Fruit fly (Drosophila melanogaster) whole organism, embryonic: ENCODE results near the gene odd.
A peak's percentile ranks its signal among the peaks of the same experiment; 100 is the strongest.

Experiments
- Aef1 ChIP-seq: fragments of 200-800 bp; sonication (Bioruptor generic); IDR thresholded peaks from 3 replicates; pipeline ENCODE4 v1.3.6; 2022; ENCODE audit warnings: missing biosample characterization, missing genetic modification characterization
- Atf3 ChIP-seq: fragments of 200-800 bp; sonication (Bioruptor generic); optimal IDR thresholded peaks from 3 replicates; lab custom pipeline; 2016; ENCODE audit warnings: missing biosample characterization, missing genetic modification characterization
- Atf6 ChIP-seq: fragments of 200-800 bp; sonication (Bioruptor generic); IDR thresholded peaks from 2 replicates; pipeline ENCODE4 v1.3.6; 2022; ENCODE audit warnings: missing biosample characterization, missing genetic modification characterization
- CG10431 ChIP-seq: fragments of 200-800 bp; sonication (Bioruptor generic); optimal IDR thresholded peaks from 3 replicates; lab custom pipeline; 2018; ENCODE audit warnings: missing biosample characterization, mild to moderate bottlenecking, missing genetic modification characterization
- CG11456 ChIP-seq: fragments of 200-800 bp; sonication (Bioruptor generic); IDR thresholded peaks from 3 replicates; pipeline ENCODE4 v1.3.6; 2022; ENCODE audit warnings: missing biosample characterization, missing genetic modification characterization
- CG11695 ChIP-seq: fragments of 200-800 bp; sonication (Bioruptor generic); IDR thresholded peaks from 3 replicates; pipeline ENCODE4 v1.3.6; 2022; ENCODE audit warnings: missing biosample characterization, missing genetic modification characterization
- CG13424 ChIP-seq: fragments of 200-800 bp; sonication (Bioruptor generic); optimal IDR thresholded peaks from 2 replicates; lab custom pipeline; 2019; ENCODE audit warnings: missing biosample characterization, mild to moderate bottlenecking, missing genetic modification characterization, moderate library complexity
- CG14860 ChIP-seq: fragments of 200-800 bp; sonication (Bioruptor generic); IDR thresholded peaks from 3 replicates; pipeline ENCODE4 v1.3.6; 2022; ENCODE audit warnings: missing biosample characterization, missing genetic modification characterization; ENCODE audit not compliant: partially characterized antibody
- CG14965 ChIP-seq: fragments of 200-800 bp; sonication (Bioruptor generic); optimal IDR thresholded peaks from 2 replicates; lab custom pipeline; 2016; ENCODE audit warnings: missing biosample characterization, missing genetic modification characterization, borderline replicate concordance
- CG1602 ChIP-seq: fragments of 200-800 bp; sonication (Bioruptor generic); optimal IDR thresholded peaks from 3 replicates; lab custom pipeline; 2016; ENCODE audit warnings: missing biosample characterization, missing genetic modification characterization
- CG2678 ChIP-seq: fragments of 200-800 bp; sonication (Bioruptor generic); optimal IDR thresholded peaks from 3 replicates; lab custom pipeline; 2019; ENCODE audit warnings: missing biosample characterization, mild to moderate bottlenecking, missing genetic modification characterization, moderate library complexity
- CG3065 ChIP-seq: fragments of 200-800 bp; sonication (Bioruptor generic); optimal IDR thresholded peaks from 2 replicates; lab custom pipeline; 2016; ENCODE audit warnings: missing biosample characterization, missing genetic modification characterization
- CG3838 ChIP-seq: fragments of 200-800 bp; sonication (Bioruptor generic); optimal IDR thresholded peaks from 3 replicates; lab custom pipeline; 2016; ENCODE audit warnings: missing biosample characterization, missing genetic modification characterization
- CG3995 ChIP-seq: fragments of 200-800 bp; sonication (Bioruptor generic); optimal IDR thresholded peaks from 3 replicates; lab custom pipeline; 2016; ENCODE audit warnings: missing biosample characterization, missing genetic modification characterization
- CG4707 ChIP-seq: fragments of 200-800 bp; sonication (Bioruptor generic); optimal IDR thresholded peaks from 2 replicates; lab custom pipeline; 2018; ENCODE audit warnings: missing biosample characterization, mild to moderate bottlenecking, missing genetic modification characterization, moderate library complexity
- CG4854 ChIP-seq: fragments of 200-800 bp; sonication (Bioruptor generic); optimal IDR thresholded peaks from 2 replicates; lab custom pipeline; 2016; ENCODE audit warnings: missing biosample characterization, missing genetic modification characterization, inconsistent platforms
- CG7357 ChIP-seq: fragments of 200-800 bp; sonication (Bioruptor generic); IDR thresholded peaks from 3 replicates; pipeline ENCODE4 v1.3.6; 2022; ENCODE audit warnings: missing biosample characterization, missing genetic modification characterization
- CG7786 ChIP-seq: fragments of 200-800 bp; sonication (Bioruptor generic); optimal IDR thresholded peaks from 2 replicates; lab custom pipeline; 2016; ENCODE audit warnings: missing biosample characterization, missing genetic modification characterization
- CG9727 ChIP-seq: fragments of 200-800 bp; sonication (Bioruptor generic); optimal IDR thresholded peaks from 3 replicates; lab custom pipeline; 2017; ENCODE audit warnings: missing biosample characterization, mild to moderate bottlenecking, missing genetic modification characterization
- Dad ChIP-seq: fragments of 200-800 bp; sonication (Bioruptor generic); optimal IDR thresholded peaks from 3 replicates; lab custom pipeline; 2016; ENCODE audit warnings: missing biosample characterization, missing genetic modification characterization
- Dfd ChIP-seq, 2 experiments: fragments of >200 bp; optimal IDR thresholded peaks; 2 replicates each; lab custom pipeline; 2017; ENCODE audit warnings: missing biosample characterization in 2 of 2, missing genetic modification characterization in 2 of 2
- Fer1 ChIP-seq: fragments of 200-800 bp; sonication (Bioruptor generic); optimal IDR thresholded peaks from 2 replicates; lab custom pipeline; 2017; ENCODE audit warnings: missing biosample characterization, mild to moderate bottlenecking, missing genetic modification characterization
- HHEX ChIP-seq: fragments of 200-800 bp; sonication (Bioruptor generic); optimal IDR thresholded peaks from 3 replicates; lab custom pipeline; 2017; ENCODE audit warnings: missing biosample characterization, mild to moderate bottlenecking, missing genetic modification characterization, missing genetic modification reagents
- HLH3B ChIP-seq: fragments of 200-800 bp; sonication (Bioruptor generic); IDR thresholded peaks from 2 replicates; pipeline ENCODE4 v1.3.6; 2022; ENCODE audit warnings: missing biosample characterization, missing genetic modification characterization
- Hand ChIP-seq: fragments of 200-800 bp; sonication (Bioruptor generic); optimal IDR thresholded peaks from 2 replicates; lab custom pipeline; 2017; ENCODE audit warnings: mild to moderate bottlenecking, missing biosample characterization, missing genetic modification reagents, missing genetic modification characterization
- HmgD ChIP-seq: fragments of 200-800 bp; sonication (Bioruptor generic); optimal IDR thresholded peaks from 3 replicates; lab custom pipeline; 2016; ENCODE audit warnings: missing biosample characterization, missing genetic modification characterization
- HmgZ ChIP-seq: fragments of 200-800 bp; sonication (Bioruptor generic); optimal IDR thresholded peaks from 2 replicates; lab custom pipeline; 2018; ENCODE audit warnings: missing biosample characterization, mild to moderate bottlenecking, missing genetic modification characterization
- Hmr ChIP-seq: fragments of 200-800 bp; sonication (Bioruptor generic); optimal IDR thresholded peaks from 3 replicates; lab custom pipeline; 2017; ENCODE audit warnings: mild to moderate bottlenecking, missing biosample characterization, missing genetic modification reagents, missing genetic modification characterization
- NFAT ChIP-seq: fragments of 200-800 bp; sonication (Bioruptor generic); IDR thresholded peaks from 2 replicates; pipeline ENCODE4 v1.3.6; 2022; ENCODE audit warnings: missing biosample characterization, missing genetic modification characterization
- Optix ChIP-seq: fragments of 200-800 bp; sonication (Bioruptor generic); IDR thresholded peaks from 3 replicates; pipeline ENCODE4 v1.3.6; 2022; ENCODE audit warnings: missing biosample characterization, missing genetic modification characterization
- PHDP ChIP-seq: fragments of 200-800 bp; sonication (Bioruptor generic); optimal IDR thresholded peaks from 3 replicates; lab custom pipeline; 2018; ENCODE audit warnings: missing biosample characterization, mild to moderate bottlenecking, missing genetic modification characterization, moderate library complexity
- Poxn ChIP-seq: fragments of 200-800 bp; sonication (Bioruptor generic); IDR thresholded peaks from 2 replicates; pipeline ENCODE4 v1.3.6; 2022; ENCODE audit warnings: missing biosample characterization, missing genetic modification characterization
- Xbp1 ChIP-seq: fragments of 200-800 bp; sonication (Bioruptor generic); optimal IDR thresholded peaks from 3 replicates; lab custom pipeline; 2016; ENCODE audit warnings: missing biosample characterization, mild to moderate bottlenecking, missing genetic modification characterization
- ab ChIP-seq: fragments of 200-800 bp; sonication (Bioruptor generic); optimal IDR thresholded peaks from 2 replicates; lab custom pipeline; 2016; ENCODE audit warnings: missing biosample characterization, missing genetic modification characterization
- ara ChIP-seq: fragments of 200-800 bp; sonication (Bioruptor generic); IDR thresholded peaks from 2 replicates; pipeline ENCODE4 v1.3.6; 2022; ENCODE audit warnings: missing biosample characterization, missing genetic modification characterization
- croc ChIP-seq: fragments of 200-800 bp; sonication (Bioruptor generic); conservative IDR thresholded peaks from 3 replicates; pipeline ENCODE4 v1.3.6; 2022; ENCODE audit warnings: missing biosample characterization, missing genetic modification characterization
- dati ChIP-seq: fragments of 200-800 bp; sonication (Bioruptor generic); IDR thresholded peaks from 2 replicates; pipeline ENCODE4 v1.3.6; 2022; ENCODE audit warnings: missing biosample characterization, missing genetic modification characterization
- dm ChIP-seq: fragments of 200-800 bp; sonication (Bioruptor generic); optimal IDR thresholded peaks from 3 replicates; lab custom pipeline; 2016; ENCODE audit warnings: missing biosample characterization, missing genetic modification characterization
- grau ChIP-seq: fragments of 200-800 bp; optimal IDR thresholded peaks from 3 replicates; lab custom pipeline; 2019; ENCODE audit warnings: missing biosample characterization, mild to moderate bottlenecking, missing genetic modification characterization, moderate library complexity
- ind ChIP-seq: fragments of 200-800 bp; sonication (Bioruptor generic); optimal IDR thresholded peaks from 3 replicates; lab custom pipeline; 2016; ENCODE audit warnings: missing biosample characterization, missing genetic modification characterization
- insv ChIP-seq, 2 experiments: fragments of 200-800 bp; sonication (Bioruptor generic); optimal IDR thresholded peaks; 3 replicates each; lab custom pipeline; 2016 to 2018; ENCODE audit warnings: missing biosample characterization in 2 of 2, missing genetic modification characterization in 2 of 2
- kay ChIP-seq: fragments of 200-800 bp; sonication (Bioruptor generic); optimal IDR thresholded peaks from 2 replicates; lab custom pipeline; 2016; ENCODE audit warnings: missing biosample characterization, missing genetic modification characterization
- ken ChIP-seq: fragments of 200-800 bp; sonication (Bioruptor generic); IDR thresholded peaks from 3 replicates; pipeline ENCODE4 v1.3.6; 2022; ENCODE audit warnings: missing biosample characterization, missing genetic modification characterization
- nmo ChIP-seq: fragments of 200-800 bp; sonication (Bioruptor generic); optimal IDR thresholded peaks from 2 replicates; lab custom pipeline; 2018; ENCODE audit warnings: missing biosample characterization, mild to moderate bottlenecking, missing genetic modification characterization, moderate library complexity
- oc ChIP-seq: fragments of 200-800 bp; sonication (Bioruptor generic); optimal IDR thresholded peaks from 2 replicates; lab custom pipeline; 2018; ENCODE audit warnings: missing biosample characterization, mild to moderate bottlenecking, missing genetic modification characterization, moderate library complexity
- pan ChIP-seq, 4 experiments: fragments of >200 bp in 3 of 4; fragments of 200-800 bp in 1 of 4; sonication (Bioruptor generic) in 1 of 4; optimal IDR thresholded peaks in 3 of 4; IDR thresholded peaks in 1 of 4; 2 replicates each; pipeline versions ENCODE4 v1.3.6 to Lab custom; 2017 to 2022; ENCODE audit warnings: missing biosample characterization in 2 of 4, missing genetic modification characterization in 2 of 4, mixed read lengths in 1 of 4
- row ChIP-seq: fragments of 200-800 bp; sonication (Bioruptor generic); IDR thresholded peaks from 3 replicates; pipeline ENCODE4 v1.3.6; 2022; ENCODE audit warnings: missing biosample characterization, missing genetic modification characterization
- sna ChIP-seq: fragments of 200-800 bp; sonication (Bioruptor generic); IDR thresholded peaks from 2 replicates; pipeline ENCODE4 v1.3.6; 2022; ENCODE audit warnings: missing biosample characterization, missing genetic modification characterization; ENCODE audit not compliant: partially characterized antibody
- ssp ChIP-seq: fragments of 200-800 bp; sonication (Bioruptor generic); IDR thresholded peaks from 2 replicates; pipeline ENCODE4 v1.3.6; 2022; ENCODE audit warnings: missing biosample characterization, missing genetic modification characterization
- unpg ChIP-seq: fragments of 200-800 bp; sonication (Bioruptor generic); optimal IDR thresholded peaks from 3 replicates; lab custom pipeline; 2018; ENCODE audit warnings: missing biosample characterization, mild to moderate bottlenecking, missing genetic modification characterization, moderate library complexity
- zfh1 ChIP-seq: fragments of 200-800 bp; sonication (Bioruptor generic); IDR thresholded peaks from 3 replicates; pipeline ENCODE4 v1.3.6; 2022; ENCODE audit warnings: missing biosample characterization, missing genetic modification characterization

The odd gene

DNA sequence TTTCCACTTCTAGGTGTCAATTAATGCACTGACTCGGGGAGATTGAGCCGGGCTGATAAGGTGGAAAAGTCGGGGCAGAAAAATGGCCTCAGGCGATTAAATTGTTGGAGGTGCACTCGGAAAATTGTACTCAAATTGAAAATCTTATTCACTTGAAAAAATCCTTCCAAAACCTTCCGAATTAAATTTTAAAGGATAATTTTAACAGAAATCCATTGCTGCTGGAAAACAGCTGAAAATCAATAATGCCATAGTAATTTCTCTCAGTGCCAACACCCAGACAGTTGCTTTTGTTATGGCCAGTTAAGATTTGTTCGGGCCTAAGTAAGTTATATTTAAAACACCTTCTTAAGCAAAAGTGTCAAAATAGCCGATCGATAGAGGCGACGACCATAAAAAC is 5.7 kb downstream of the odd start (continued):
- no peak for TF ChIP-seq ab (GFP tag; lab: Kevin White, UChicago)
- no peak for TF ChIP-seq oc (tag; lab: Kevin White, UChicago)
- no peak for TF ChIP-seq insv (GFP tag; optimal IDR thresholded peaks at IDR 0.05; lab: Kevin White, UChicago)
- TF ChIP-seq CG4707 (GFP tag; lab: Kevin White, UChicago) = no peak
- no peak for TF ChIP-seq CG3995 (GFP tag; lab: Kevin White, UChicago)
- no peak for TF ChIP-seq CG11695 (GFP tag; lab: Robert Waterston, UW)
- TF ChIP-seq HmgD (GFP tag; lab: Kevin White, UChicago) = no peak
- TF ChIP-seq row (GFP tag; lab: Robert Waterston, UW) = peak; percentile 48; the same call in 2 of the 3 replicates
- TF ChIP-seq Poxn (GFP tag; lab: Robert Waterston, UW) = no peak
- no peak for TF ChIP-seq Dfd (GFP tag; optimal IDR thresholded peaks at IDR 0.05; lab: Kevin White, UChicago)
- peak; percentile 73 for TF ChIP-seq CG9727 (GFP tag; lab: Kevin White, UChicago)
- peak; percentile 21 for TF ChIP-seq CG1602 (GFP tag; lab: Kevin White, UChicago)
- TF ChIP-seq CG14965 (GFP tag; lab: Kevin White, UChicago) = no peak
- no peak for TF ChIP-seq HLH3B
- TF ChIP-seq CG3065 (GFP tag; lab: Kevin White, UChicago) = no peak
- TF ChIP-seq kay (GFP tag; lab: Kevin White, UChicago) = no peak
- TF ChIP-seq Xbp1 (GFP tag; lab: Kevin White, UChicago) = peak; percentile 30
- TF ChIP-seq Optix = peak; percentile 39; the same call in 1 of the 3 replicates
- TF ChIP-seq NFAT (GFP tag; lab: Robert Waterston, UW) = no peak
- no peak for TF ChIP-seq sna
- no peak for TF ChIP-seq Hand (GFP tag; lab: Kevin White, UChicago)
- TF ChIP-seq ken (GFP tag; lab: Robert Waterston, UW) = no peak
- TF ChIP-seq Atf6 (GFP tag; lab: Robert Waterston, UW) = no peak
- no peak for TF ChIP-seq Aef1 (GFP tag; lab: Robert Waterston, UW)
- TF ChIP-seq zfh1 = peak; percentile 70
- no peak for TF ChIP-seq PHDP (tag; lab: Kevin White, UChicago)
- TF ChIP-seq croc (GFP tag; lab: Robert Waterston, UW) = peak; percentile 24; the same call in 1 of the 3 replicates
- TF ChIP-seq pan (optimal IDR thresholded peaks at IDR 0.05; lab: Kevin White, UChicago) = no peak
- TF ChIP-seq pan (GFP tag; optimal IDR thresholded peaks at IDR 0.05 in 1 of 2, IDR thresholded peaks at IDR 0.05 in 1 of 2) = no peak
- no peak for TF ChIP-seq CG11456 (GFP tag; lab: Robert Waterston, UW)
- TF ChIP-seq dati (GFP tag; lab: Robert Waterston, UW) = no peak
- TF ChIP-seq HHEX (GFP tag; lab: Kevin White, UChicago) = no peak
- no peak for TF ChIP-seq CG2678 (tag; lab: Kevin White, UChicago)
- no peak for TF ChIP-seq CG4854 (GFP tag; lab: Kevin White, UChicago)
- TF ChIP-seq CG13424 = peak; percentile 14
- TF ChIP-seq nmo (GFP tag; lab: Kevin White, UChicago) = peak; percentile 55
- no peak for TF ChIP-seq ind (GFP tag; lab: Kevin White, UChicago)
- peak; percentile 51 for TF ChIP-seq unpg (GFP tag; lab: Kevin White, UChicago)
- no peak for TF ChIP-seq Atf3
- peak; percentile 5 for TF ChIP-seq CG7786 (GFP tag; lab: Kevin White, UChicago)
- TF ChIP-seq CG10431 = no peak
- TF ChIP-seq CG7357 (GFP tag; lab: Robert Waterston, UW) = no peak
- no peak for TF ChIP-seq HmgZ (tag; lab: Kevin White, UChicago)
- no peak for TF ChIP-seq CG14860 (GFP tag; lab: Robert Waterston, UW)
- TF ChIP-seq Hmr (GFP tag; lab: Kevin White, UChicago) = no peak
- peak; percentile 15; the same call in 1 of the 2 replicates for TF ChIP-seq ssp (GFP tag; lab: Robert Waterston, UW)
- peak; percentile 49; the same call in 1 of the 2 replicates for TF ChIP-seq ara
- TF ChIP-seq Dad (GFP tag; lab: Kevin White, UChicago) = no peak
- no peak for TF ChIP-seq dm (GFP tag; lab: Kevin White, UChicago)
- TF ChIP-seq grau (tag; lab: Kevin White, UChicago) = peak; percentile 37
- no peak for TF ChIP-seq Fer1 (GFP tag; lab: Kevin White, UChicago)
- no peak for TF ChIP-seq CG3838 (GFP tag; lab: Kevin White, UChicago)
